Worm (Caenorhabditis elegans) whole organism, dauer: ENCODE results near the gene Y82E9BR.17.

Experiments
- unc-62 ChIP-seq: sonication (generic microtip); optimal IDR thresholded peaks from 2 replicates; lab custom pipeline; 2017; ENCODE audit warnings: missing biosample characterization, missing genetic modification reagents, missing genetic modification characterization

Y82E9BR.17 gene

DNA sequence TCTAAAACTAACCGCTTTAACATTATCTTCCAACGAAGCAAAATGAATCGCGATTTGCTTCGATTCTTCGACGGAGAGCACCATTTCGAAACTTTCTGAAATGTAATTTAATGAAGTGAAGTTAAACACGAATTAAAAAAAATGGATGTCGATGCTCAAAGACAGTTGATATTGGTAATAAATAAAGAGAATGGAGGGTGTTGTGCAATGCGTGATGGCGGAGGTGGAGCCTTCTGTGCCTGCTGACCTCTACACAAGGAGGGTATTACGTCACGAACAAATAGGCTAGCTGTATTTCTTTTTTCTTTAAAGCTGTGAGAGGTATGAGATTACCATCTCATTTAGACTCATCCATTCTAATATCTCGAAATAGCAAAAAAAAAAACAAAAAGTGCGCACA, at the start of gene Y82E9BR.17:
TSS of gene Y82E9BR.17 (minus strand) at position 101 of the 400 bp plus-strand sequence.
- no peak for TF ChIP-seq unc-62 (GFP tag; lab: Kevin White, UChicago)

ce11 chrIII:1495863-1496445, 40.4 kb upstream of the Y82E9BR.17 start, which contains the start of the genes ave-1 and M01G5.1:
Gene ave-1 (minus strand): TSS chrIII:1495975.
Gene M01G5.1 (plus strand): TSS chrIII:1496401.
- TF ChIP-seq unc-62 (GFP tag; lab: Kevin White, UChicago): no peak

- TF ChIP-seq unc-62 (GFP tag; lab: Kevin White, UChicago): no peak
These were observed 39.7 kb upstream of the Y82E9BR.17 start, which contains the start of gene Y82E9BR.19 for ce11 chrIII:1495230-1495629. Gene Y82E9BR.19 (minus strand): TSS chrIII:1495330.

DNA sequence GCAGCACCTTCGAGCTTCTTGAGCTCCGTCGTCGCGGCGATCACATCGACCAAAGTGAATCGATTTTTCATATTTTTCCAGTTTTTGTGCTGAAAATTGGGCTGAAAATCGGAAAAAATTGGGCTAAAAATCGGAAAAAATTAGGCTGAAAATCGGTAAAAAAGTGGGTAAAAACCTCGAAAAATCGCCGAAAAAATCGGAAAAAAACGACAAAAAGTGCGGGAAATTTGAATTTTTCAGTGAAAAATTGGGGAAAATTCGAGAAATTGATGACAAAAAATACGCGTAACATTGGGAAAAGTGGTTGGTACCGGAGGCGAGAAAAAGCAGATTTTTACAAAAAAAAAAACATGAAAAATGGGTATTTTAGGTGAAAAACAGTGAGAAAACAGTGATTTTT, 27.8 kb upstream of the Y82E9BR.17 start, which contains the start of gene Y82E9BR.18:
TSS of gene Y82E9BR.18 (minus strand) at position 101 of the 400 bp plus-strand sequence.
- TF ChIP-seq unc-62 (GFP tag; lab: Kevin White, UChicago): no peak

- no peak for TF ChIP-seq unc-62 (GFP tag; lab: Kevin White, UChicago)
These were observed 13.1 kb upstream of the Y82E9BR.17 start for ce11 chrIII:1468358-1469305.

ce11 chrIII:1456859-1457258, 1.3 kb upstream of the Y82E9BR.17 start:
- no peak for TF ChIP-seq unc-62 (GFP tag; lab: Kevin White, UChicago)

- TF ChIP-seq unc-62 (GFP tag; lab: Kevin White, UChicago): no peak
These were observed 8.8 kb downstream of the Y82E9BR.17 start for ce11 chrIII:1446747-1447146.

ce11 chrIII:1439609-1440008, 16.0 kb downstream of the Y82E9BR.17 start:
- TF ChIP-seq unc-62 (GFP tag; lab: Kevin White, UChicago): no peak

DNA sequence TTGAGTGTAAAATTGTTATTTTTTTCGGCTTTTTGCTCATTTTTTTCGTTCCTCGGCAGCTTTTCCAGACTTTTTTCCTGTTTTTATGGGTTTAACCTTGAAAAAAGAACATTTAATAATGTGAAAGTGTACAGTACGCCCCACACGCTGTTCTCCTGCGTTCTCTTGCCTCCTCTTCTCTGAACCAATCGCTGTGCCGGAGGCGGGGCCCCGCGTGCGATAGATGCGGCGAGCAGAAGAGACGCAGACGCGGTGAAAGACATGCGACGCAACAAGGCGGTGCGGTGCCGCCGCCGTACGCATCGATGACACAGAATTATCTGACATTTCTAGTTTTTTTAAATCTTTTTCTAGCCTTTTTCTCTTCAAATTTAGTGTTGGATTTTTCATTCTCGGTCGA, 18.8 kb downstream of the Y82E9BR.17 start:
- no peak for TF ChIP-seq unc-62 (GFP tag; lab: Kevin White, UChicago)

- no peak for TF ChIP-seq unc-62 (GFP tag; lab: Kevin White, UChicago)
These were observed 25.6 kb downstream of the Y82E9BR.17 start for ce11 chrIII:1429920-1430437.

DNA sequence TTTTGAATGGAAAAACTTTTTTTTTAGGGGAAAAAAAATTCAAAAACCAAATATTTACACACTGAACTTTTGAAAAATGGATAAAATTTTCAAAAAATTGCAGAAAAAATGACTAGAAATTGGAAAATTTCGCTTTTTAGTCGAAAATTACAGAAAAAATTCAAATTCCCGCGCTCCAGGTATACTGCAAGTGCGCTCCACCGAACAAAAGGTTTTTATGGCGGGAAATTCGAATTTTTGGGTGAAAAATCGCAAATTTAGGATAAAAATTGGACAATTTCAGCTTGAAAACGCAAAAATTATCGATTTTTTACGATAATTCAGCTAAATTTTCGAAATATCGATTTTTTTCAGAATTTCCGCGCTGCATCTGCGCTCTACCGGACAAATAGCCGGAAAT, 26.3 kb downstream of the Y82E9BR.17 start:
- no peak for TF ChIP-seq unc-62 (GFP tag; lab: Kevin White, UChicago)

- no peak for TF ChIP-seq unc-62 (GFP tag; lab: Kevin White, UChicago)
These were observed 27.1 kb downstream of the Y82E9BR.17 start for ce11 chrIII:1428448-1428847.

DNA sequence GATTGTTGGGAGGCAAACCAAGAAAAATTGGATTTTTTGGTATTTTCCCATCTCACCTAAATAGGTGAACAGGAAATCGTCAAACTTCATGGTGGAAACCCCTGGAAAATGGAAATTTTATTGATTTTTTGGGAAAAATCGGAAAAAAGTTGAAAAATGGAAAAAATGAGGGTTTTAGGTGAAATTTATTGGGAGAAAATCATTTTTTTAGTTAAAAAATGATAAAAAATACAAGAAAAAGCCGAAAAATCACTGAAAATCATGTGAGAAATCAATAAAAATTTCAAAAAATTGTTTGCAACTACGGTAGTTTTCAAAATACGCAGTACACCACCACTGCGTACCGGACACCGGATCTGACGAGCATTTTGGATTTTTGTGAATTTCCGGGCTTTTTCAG, 28.4 kb downstream of the Y82E9BR.17 start, which contains the start of gene lelo-2:
TSS of gene lelo-2 (minus strand) at position 101 of the 400 bp plus-strand sequence.
- no peak for TF ChIP-seq unc-62 (GFP tag; lab: Kevin White, UChicago)

DNA sequence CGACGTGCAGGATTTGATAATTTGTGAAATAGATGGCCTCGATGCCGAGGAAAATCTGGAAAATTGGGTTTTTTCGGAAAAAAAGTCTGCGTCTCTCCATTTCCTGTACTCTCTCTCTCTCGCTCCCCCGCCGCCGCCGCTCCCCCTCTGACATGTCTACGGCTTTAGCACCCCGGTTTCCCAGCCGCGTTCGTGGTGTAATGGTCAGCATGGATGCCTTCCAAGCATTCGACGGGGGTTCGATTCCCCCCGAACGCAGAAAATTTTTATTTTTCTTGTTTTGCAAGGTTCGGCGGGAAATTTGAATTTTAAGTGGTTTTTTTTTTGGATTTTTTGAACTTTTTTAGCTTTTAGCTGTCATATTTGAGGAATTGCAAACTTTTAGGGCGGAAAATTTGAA, 31.3 kb downstream of the Y82E9BR.17 start:
- no peak for TF ChIP-seq unc-62 (GFP tag; lab: Kevin White, UChicago)

DNA sequence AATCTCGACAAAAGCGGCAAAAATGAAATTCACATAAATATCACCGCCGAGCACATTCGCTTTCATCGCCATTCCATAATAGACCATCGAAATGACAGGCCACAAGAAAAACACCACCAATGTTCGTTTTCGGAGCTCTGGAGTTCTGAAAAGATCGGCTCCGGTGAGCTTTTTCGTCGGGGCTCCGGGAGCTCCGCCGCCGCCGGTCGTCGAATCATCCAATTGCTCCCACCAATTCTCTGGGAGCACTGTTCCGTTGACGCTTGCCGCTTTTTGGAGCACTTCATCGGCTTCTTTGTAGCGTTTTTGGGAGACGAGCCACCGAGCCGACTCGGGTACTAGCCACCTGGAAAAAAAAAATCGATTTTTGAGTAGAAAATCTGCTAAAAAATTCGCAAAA, 34.1 kb downstream of the Y82E9BR.17 start:
- TF ChIP-seq unc-62 (GFP tag; lab: Kevin White, UChicago): no peak
